Worm (Caenorhabditis elegans) whole organism, early embryonic: ENCODE data around the gene acer-1.

Experiments used
- B0310.2 ChIP-seq: sonication (generic microtip); optimal IDR thresholded peaks from 2 replicates; lab custom pipeline; 2016; ENCODE audit warnings: mild to moderate bottlenecking, missing genetic modification characterization, missing compliant biosample characterization
- F13C5.2 ChIP-seq: sonication (generic microtip); optimal IDR thresholded peaks from 2 replicates; lab custom pipeline; 2017; ENCODE audit warnings: mild to moderate bottlenecking, missing genetic modification characterization, inconsistent platforms, missing compliant biosample characterization
- aly-1 ChIP-seq: sonication (generic microtip); optimal IDR thresholded peaks from 2 replicates; lab custom pipeline; 2016; ENCODE audit warnings: missing genetic modification characterization, missing compliant biosample characterization
- ama-1 ChIP-seq: fragments of 150-350 bp; optimal IDR thresholded peaks from 2 replicates; lab custom pipeline; 2014
- flt-1 ChIP-seq: fragments of 200-800 bp; sonication (Bioruptor generic); IDR thresholded peaks from 2 replicates; pipeline ENCODE4 v1.3.6; 2022; ENCODE audit warnings: missing genetic modification characterization, missing compliant biosample characterization
- hmbx-1 ChIP-seq: sonication (generic microtip); optimal IDR thresholded peaks from 2 replicates; lab custom pipeline; 2016; ENCODE audit warnings: mild to moderate bottlenecking, missing genetic modification characterization, missing compliant biosample characterization
- hmg-4 ChIP-seq: fragments of 200-800 bp; sonication (Bioruptor generic); optimal IDR thresholded peaks from 2 replicates; lab custom pipeline; 2018; ENCODE audit warnings: mild to moderate bottlenecking, missing genetic modification characterization, missing compliant biosample characterization
- hnd-1 ChIP-seq: sonication (generic microtip); optimal IDR thresholded peaks from 2 replicates; lab custom pipeline; 2016; ENCODE audit warnings: missing genetic modification characterization, missing compliant biosample characterization
- sea-1 ChIP-seq: fragments of 200-800 bp; sonication (Bioruptor generic); conservative IDR thresholded peaks from 2 replicates; pipeline ENCODE4 v1.3.6; 2022; ENCODE audit warnings: missing genetic modification characterization, missing compliant biosample characterization
- tbx-11 ChIP-seq: fragments of 200-800 bp; sonication (Bioruptor generic); IDR thresholded peaks from 2 replicates; pipeline ENCODE4 v1.3.6; 2022; ENCODE audit warnings: missing genetic modification characterization, missing compliant biosample characterization
- tra-4 ChIP-seq: sonication (generic microtip); optimal IDR thresholded peaks from 2 replicates; lab custom pipeline; 2017; ENCODE audit warnings: missing genetic modification characterization, missing compliant biosample characterization

- no peak for TF ChIP-seq ama-1 (lab: Kevin White, UChicago)
- TF ChIP-seq B0310.2: no peak
- no peak for TF ChIP-seq tbx-11 (GFP tag; lab: Robert Waterston, UW)
- TF ChIP-seq hmg-4 (GFP tag; lab: Kevin White, UChicago): no peak
- TF ChIP-seq hnd-1 (tag; lab: Kevin White, UChicago): no peak
- TF ChIP-seq F13C5.2 (tag; lab: Kevin White, UChicago): no peak
- TF ChIP-seq aly-1 (tag; lab: Kevin White, UChicago): no peak
- TF ChIP-seq tra-4: no peak
- no peak for TF ChIP-seq flt-1 (GFP tag; lab: Robert Waterston, UW)
- TF ChIP-seq hmbx-1 (tag; lab: Kevin White, UChicago): no peak
- no peak for TF ChIP-seq sea-1 (GFP tag; lab: Robert Waterston, UW)
Measured at ce11 chrII:6860043-6860442, 30.2 kb downstream of the acer-1 start.
